Worm (Caenorhabditis elegans) whole organism, mixed stage, embryonic: ENCODE measurements around the gene srv-9.

Experiments used
- ceh-43 ChIP-seq: fragments of 200-800 bp; sonication (Bioruptor generic); optimal IDR thresholded peaks from 2 replicates; lab custom pipeline; 2018; ENCODE audit warnings: mild to moderate bottlenecking, missing genetic modification characterization, moderate library complexity, missing compliant biosample characterization
- nhr-237 ChIP-seq: fragments of 150-350 bp; optimal IDR thresholded peaks from 2 replicates; lab custom pipeline; 2014; ENCODE audit warnings: missing biosample characterization, missing genetic modification characterization
- pha-4 ChIP-seq: fragments of 150-350 bp; optimal IDR thresholded peaks from 2 replicates; lab custom pipeline; 2018; ENCODE audit warnings: missing biosample characterization, missing genetic modification reagents, missing genetic modification characterization
- unc-62 ChIP-seq: fragments of 150-350 bp; optimal IDR thresholded peaks from 2 replicates; lab custom pipeline; 2014; ENCODE audit warnings: missing biosample characterization, missing genetic modification reagents, missing genetic modification characterization

DNA sequence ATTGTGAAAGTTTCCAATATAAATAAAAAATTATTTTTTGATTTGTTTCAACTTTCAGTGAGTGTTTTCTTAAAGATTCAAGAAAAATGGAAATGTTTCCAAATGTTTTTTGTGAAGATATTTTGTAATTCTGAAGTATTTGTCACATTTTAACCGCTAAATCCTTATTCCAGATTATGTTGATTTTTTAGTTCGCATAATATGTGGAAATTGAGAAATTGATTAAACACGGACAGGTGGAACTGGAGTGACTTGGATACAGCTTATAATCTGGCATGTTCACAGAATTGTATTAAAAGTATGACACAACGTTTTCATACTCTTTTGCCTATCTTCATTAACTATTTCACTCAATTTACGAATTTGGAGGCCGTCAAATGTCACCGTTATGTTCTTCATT, 32.5 kb upstream of the srv-9 start, which contains the start of gene lurp-3:
- no peak for TF ChIP-seq ceh-43 (GFP tag; lab: Kevin White, UChicago)
- TF ChIP-seq pha-4 (tag; lab: Kevin White, UChicago) = no peak
- TF ChIP-seq nhr-237 (tag; lab: Kevin White, UChicago) = no peak
- TF ChIP-seq unc-62 (GFP tag; lab: Kevin White, UChicago) = no peak
